Fruit fly (Drosophila melanogaster): ENCODE data around the gene aay.

The aay gene

dm6 chr3L:9429665-9430607 lies 6.9 kb downstream of the aay start, which contains the start of the genes RpS17 and MTF-1 (continued):
- TF ChIP-seq CG13296 (GFP tag; optimal IDR thresholded peaks at IDR 0.05) (peak; percentile 58), inv (GFP tag; IDR thresholded peaks at IDR 0.05; ENCODE audit: partially characterized antibody) (no peak), yki (optimal IDR thresholded peaks at IDR 0.05) (no peak), Adf1 (GFP tag; IDR thresholded peaks at IDR 0.05) (no peak), ssp (GFP tag; IDR thresholded peaks at IDR 0.05) (no peak), B-H1 (GFP tag; IDR thresholded peaks at IDR 0.05) (peak; percentile 12; the same call in 1 of the 3 replicates), Dref (GFP tag; IDR thresholded peaks at IDR 0.05) (peak; percentile 9; the same call in 1 of the 2 replicates), Blimp-1 (GFP tag; optimal IDR thresholded peaks at IDR 0.05) (no peak), dan (GFP tag; IDR thresholded peaks at IDR 0.05) (no peak), CG7839 (tag; optimal IDR thresholded peaks at IDR 0.05) (peak; percentile 37), CG11560 (tag; IDR thresholded peaks at IDR 0.05) (no peak), Med (GFP tag) (peak; percentile 92), gt (GFP tag; IDR thresholded peaks at IDR 0.05) (no peak), CG12219 (GFP tag; optimal IDR thresholded peaks at IDR 0.05) (peak; percentile 45), H15 (GFP tag; IDR thresholded peaks at IDR 0.05) (peak; percentile 44; the same call in 2 of the 3 replicates), CG18476 (GFP tag; optimal IDR thresholded peaks at IDR 0.05) (no peak), Stat92E (GFP tag; optimal IDR thresholded peaks at IDR 0.05) (peak in 1 of 3 experiments; percentile 30), pum (GFP tag; optimal IDR thresholded peaks at IDR 0.05) (no peak), fru (optimal IDR thresholded peaks at IDR 0.05) (no peak), CG3407 (GFP tag; optimal IDR thresholded peaks at IDR 0.05) (peak; percentile 30), CG10959 (GFP tag; IDR thresholded peaks at IDR 0.05) (no peak), Neu2 (GFP tag; optimal IDR thresholded peaks at IDR 0.05; ENCODE audit: borderline replicate concordance) (no peak), sc (optimal IDR thresholded peaks at IDR 0.05) (no peak), sc (GFP tag; optimal IDR thresholded peaks at IDR 0.05) (peak; percentile 23), CG15696 (tag; optimal IDR thresholded peaks at IDR 0.05) (no peak), CG2889 (GFP tag; IDR thresholded peaks at IDR 0.05) (no peak), ranshi (GFP tag; IDR thresholded peaks at IDR 0.05) (peak; percentile 33; the same call in 1 of the 2 replicates), vfl (GFP tag; optimal IDR thresholded peaks at IDR 0.05) (no peak), lab (GFP tag; optimal IDR thresholded peaks at IDR 0.05) (peak; percentile 75), CG2875 (GFP tag; optimal IDR thresholded peaks at IDR 0.05) (no peak), CG42726 (GFP tag; IDR thresholded peaks at IDR 0.05; ENCODE audit: partially characterized antibody) (no peak), CG5953 (GFP tag; IDR thresholded peaks at IDR 0.05) (no peak; the same call in 1 of the 2 replicates), sisA (GFP tag; IDR thresholded peaks at IDR 0.05) (no peak), CG2712 (tag; optimal IDR thresholded peaks at IDR 0.05) (peak; percentile 47), CG12769 (tag; optimal IDR thresholded peaks at IDR 0.05) (peak; percentile 55), ken (GFP tag; IDR thresholded peaks at IDR 0.05) (peak; percentile 61; the same call in 2 of the 3 replicates), CG10209 (GFP tag; optimal IDR thresholded peaks at IDR 0.05) (peak; percentile 66), CG1647 (GFP tag; optimal IDR thresholded peaks at IDR 0.05) (no peak), CG30020 (tag; optimal IDR thresholded peaks at IDR 0.05) (peak; percentile 7), Usf (GFP tag; optimal IDR thresholded peaks at IDR 0.05) (peak; percentile 1), BtbVII (GFP tag; optimal IDR thresholded peaks at IDR 0.05) (peak; percentile 60), Doc3 (GFP tag; IDR thresholded peaks at IDR 0.05; ENCODE audit: partially characterized antibody) (no peak), Meics (GFP tag; optimal IDR thresholded peaks at IDR 0.05) (peak; percentile 73), gcm (GFP tag; optimal IDR thresholded peaks at IDR 0.05) (peak; percentile 46), Atf3 (GFP tag; optimal IDR thresholded peaks at IDR 0.05) (peak; percentile 41), jing (GFP tag; optimal IDR thresholded peaks at IDR 0.05) (no peak), tx (GFP tag; optimal IDR thresholded peaks at IDR 0.05) (no peak), Nf-YC (tag; optimal IDR thresholded peaks at IDR 0.05) (peak; percentile 27), kah (GFP tag; optimal IDR thresholded peaks at IDR 0.05) (peak; percentile 57)

All from whole organism, embryonic.